Worm (Caenorhabditis elegans): ENCODE data around the gene marb-1.

ce11 chrIV:12229679-12230078 lies 20.9 kb upstream of the marb-1 start, which contains the start of gene sre-18:
- TF ChIP-seq ama-1 (optimal IDR thresholded peaks at IDR 0.05) (no peak), fkh-8 (tag; optimal IDR thresholded peaks at IDR 0.05) (no peak), snu-23 (GFP tag; optimal IDR thresholded peaks at IDR 0.05) (no peak)

Data from whole organism, L1 larva.